Fruit fly (Drosophila melanogaster) whole organism, embryonic: ENCODE data around the gene CG9184.

ENCODE experiments used
- ATbp ChIP-seq: fragments of 200-800 bp; sonication (Bioruptor generic); optimal IDR thresholded peaks from 2 replicates; lab custom pipeline; 2017; ENCODE audit warnings: missing biosample characterization, mild to moderate bottlenecking, missing genetic modification characterization, missing genetic modification reagents
- Bteb2 ChIP-seq: fragments of 200-800 bp; sonication (Bioruptor generic); optimal IDR thresholded peaks from 2 replicates; lab custom pipeline; 2016; ENCODE audit warnings: missing biosample characterization, missing genetic modification characterization
- CG10543 ChIP-seq: fragments of 200-800 bp; sonication (Bioruptor generic); optimal IDR thresholded peaks from 3 replicates; lab custom pipeline; 2017; ENCODE audit warnings: missing biosample characterization, mild to moderate bottlenecking, missing genetic modification characterization, moderate library complexity
- CG11247 ChIP-seq: fragments of 200-800 bp; sonication (Bioruptor generic); IDR thresholded peaks from 2 replicates; pipeline ENCODE4 v1.3.6; 2022; ENCODE audit warnings: missing biosample characterization, missing genetic modification characterization
- CG11398 ChIP-seq: fragments of 200-800 bp; sonication (Bioruptor generic); optimal IDR thresholded peaks from 2 replicates; lab custom pipeline; 2016; ENCODE audit warnings: missing biosample characterization, missing genetic modification characterization
- CG12391 ChIP-seq: fragments of 200-800 bp; sonication (Bioruptor generic); optimal IDR thresholded peaks from 3 replicates; lab custom pipeline; 2018; ENCODE audit warnings: missing biosample characterization, mild to moderate bottlenecking, missing genetic modification characterization, moderate library complexity
- CG12744 ChIP-seq: fragments of 200-800 bp; sonication (Bioruptor generic); optimal IDR thresholded peaks from 2 replicates; lab custom pipeline; 2016; ENCODE audit warnings: missing biosample characterization, missing genetic modification characterization
- CG13894 ChIP-seq: fragments of 200-800 bp; sonication (Bioruptor generic); optimal IDR thresholded peaks from 3 replicates; lab custom pipeline; 2018; ENCODE audit warnings: missing biosample characterization, mild to moderate bottlenecking, missing genetic modification characterization, moderate library complexity
- CG14965 ChIP-seq: fragments of 200-800 bp; sonication (Bioruptor generic); optimal IDR thresholded peaks from 2 replicates; lab custom pipeline; 2016; ENCODE audit warnings: missing biosample characterization, missing genetic modification characterization, borderline replicate concordance
- CG1832 ChIP-seq: fragments of 200-800 bp; sonication (Bioruptor generic); optimal IDR thresholded peaks from 2 replicates; lab custom pipeline; 2017; ENCODE audit warnings: missing biosample characterization, mild to moderate bottlenecking, missing genetic modification characterization, inconsistent platforms
- CG18764 ChIP-seq: fragments of 200-800 bp; sonication (Bioruptor generic); optimal IDR thresholded peaks from 3 replicates; lab custom pipeline; 2016; ENCODE audit warnings: missing biosample characterization, missing genetic modification characterization
- CG30431 ChIP-seq: fragments of 200-800 bp; sonication (Bioruptor generic); optimal IDR thresholded peaks from 2 replicates; lab custom pipeline; 2017; ENCODE audit warnings: missing biosample characterization, missing genetic modification characterization
- CG31365 ChIP-seq: fragments of 200-800 bp; sonication (Bioruptor generic); optimal IDR thresholded peaks from 2 replicates; lab custom pipeline; 2018; ENCODE audit warnings: missing biosample characterization, mild to moderate bottlenecking, missing genetic modification characterization
- CG3281 ChIP-seq: fragments of 200-800 bp; sonication (Bioruptor generic); optimal IDR thresholded peaks from 3 replicates; lab custom pipeline; 2017; ENCODE audit warnings: missing biosample characterization, mild to moderate bottlenecking, missing genetic modification characterization
- CG7271 ChIP-seq: fragments of 200-800 bp; sonication (Bioruptor generic); optimal IDR thresholded peaks from 2 replicates; lab custom pipeline; 2018; ENCODE audit warnings: missing biosample characterization, mild to moderate bottlenecking, missing genetic modification characterization, moderate library complexity
- CG7745 ChIP-seq: fragments of 200-800 bp; sonication (Bioruptor generic); optimal IDR thresholded peaks from 2 replicates; lab custom pipeline; 2018; ENCODE audit warnings: missing biosample characterization, mild to moderate bottlenecking, missing genetic modification characterization, moderate library complexity
- CG8765 ChIP-seq: fragments of 200-800 bp; sonication (Bioruptor generic); IDR thresholded peaks from 2 replicates; pipeline ENCODE4 v1.3.6; 2022; ENCODE audit warnings: missing biosample characterization, missing genetic modification characterization
- Chrac-16 ChIP-seq: fragments of 200-800 bp; sonication (Bioruptor generic); optimal IDR thresholded peaks from 3 replicates; lab custom pipeline; 2016; ENCODE audit warnings: missing biosample characterization, missing genetic modification characterization
- Dip2 ChIP-seq: fragments of 200-800 bp; sonication (Bioruptor generic); IDR thresholded peaks from 2 replicates; pipeline ENCODE4 v1.3.6; 2022; ENCODE audit warnings: missing biosample characterization, missing genetic modification characterization
- Dip3 ChIP-seq: fragments of 200-800 bp; sonication (Bioruptor generic); optimal IDR thresholded peaks from 3 replicates; lab custom pipeline; 2016; ENCODE audit warnings: missing biosample characterization, missing genetic modification characterization
- Fer3 ChIP-seq: fragments of 200-800 bp; sonication (Bioruptor generic); optimal IDR thresholded peaks from 2 replicates; lab custom pipeline; 2018; ENCODE audit warnings: missing biosample characterization, mild to moderate bottlenecking, missing genetic modification characterization, moderate library complexity
- HLHmδ ChIP-seq: fragments of 200-800 bp; sonication (Bioruptor generic); optimal IDR thresholded peaks from 2 replicates; lab custom pipeline; 2018; ENCODE audit warnings: missing biosample characterization, mild to moderate bottlenecking, missing genetic modification characterization, moderate library complexity
- HmgD ChIP-seq: fragments of 200-800 bp; sonication (Bioruptor generic); optimal IDR thresholded peaks from 3 replicates; lab custom pipeline; 2016; ENCODE audit warnings: missing biosample characterization, missing genetic modification characterization
- NFAT ChIP-seq: fragments of 200-800 bp; sonication (Bioruptor generic); IDR thresholded peaks from 2 replicates; pipeline ENCODE4 v1.3.6; 2022; ENCODE audit warnings: missing biosample characterization, missing genetic modification characterization
- Nf-YA ChIP-seq: fragments of 200-800 bp; sonication (Bioruptor generic); IDR thresholded peaks from 2 replicates; pipeline ENCODE4 v1.3.6; 2022; ENCODE audit warnings: missing biosample characterization, missing genetic modification characterization
- Nf-YB ChIP-seq: fragments of 200-800 bp; sonication (Bioruptor generic); optimal IDR thresholded peaks from 3 replicates; lab custom pipeline; 2019; ENCODE audit warnings: missing biosample characterization, mild to moderate bottlenecking, missing genetic modification characterization, moderate library complexity
- Opbp ChIP-seq: fragments of 200-800 bp; sonication (Bioruptor generic); IDR thresholded peaks from 3 replicates; pipeline ENCODE4 v1.3.6; 2022; ENCODE audit warnings: missing biosample characterization, missing genetic modification characterization; ENCODE audit not compliant: partially characterized antibody
- Sox100B ChIP-seq: fragments of 200-800 bp; sonication (Bioruptor generic); optimal IDR thresholded peaks from 3 replicates; lab custom pipeline; 2018; ENCODE audit warnings: missing biosample characterization, mild to moderate bottlenecking, missing genetic modification characterization
- ara ChIP-seq: fragments of 200-800 bp; sonication (Bioruptor generic); IDR thresholded peaks from 2 replicates; pipeline ENCODE4 v1.3.6; 2022; ENCODE audit warnings: missing biosample characterization, missing genetic modification characterization
- ase ChIP-seq: fragments of 200-800 bp; sonication (Bioruptor generic); IDR thresholded peaks from 3 replicates; pipeline ENCODE4 v1.3.6; 2022; ENCODE audit warnings: missing biosample characterization, missing genetic modification characterization
- crp ChIP-seq, 2 experiments: fragments of 200-800 bp; sonication (Bioruptor generic); optimal IDR thresholded peaks; 2 replicates in 1 of 2; 3 replicates in 1 of 2; lab custom pipeline; 2017; ENCODE audit warnings: missing biosample characterization in 2 of 2, missing genetic modification characterization in 2 of 2, mild to moderate bottlenecking in 1 of 2, moderate library complexity in 1 of 2
- dmrt11E ChIP-seq: fragments of 200-800 bp; sonication (Bioruptor generic); optimal IDR thresholded peaks from 3 replicates; lab custom pipeline; 2018; ENCODE audit warnings: missing biosample characterization, mild to moderate bottlenecking, missing genetic modification characterization, moderate library complexity
- ewg ChIP-seq: fragments of 200-800 bp; sonication (Bioruptor generic); optimal IDR thresholded peaks from 3 replicates; lab custom pipeline; 2017; ENCODE audit warnings: mild to moderate bottlenecking, missing biosample characterization, missing genetic modification reagents, missing genetic modification characterization
- gcm ChIP-seq: fragments of 200-800 bp; sonication (Bioruptor generic); optimal IDR thresholded peaks from 2 replicates; lab custom pipeline; 2019; ENCODE audit warnings: missing biosample characterization, mild to moderate bottlenecking, missing genetic modification characterization, moderate library complexity
- gcm2 ChIP-seq: fragments of 200-800 bp; sonication (Bioruptor generic); optimal IDR thresholded peaks from 2 replicates; lab custom pipeline; 2016; ENCODE audit warnings: missing biosample characterization, missing genetic modification characterization
- hb ChIP-seq: fragments of 200-800 bp; sonication (Bioruptor generic); IDR thresholded peaks from 3 replicates; pipeline ENCODE4 v1.3.6; 2022; ENCODE audit warnings: missing biosample characterization, missing genetic modification characterization; ENCODE audit not compliant: partially characterized antibody
- kah ChIP-seq: fragments of 200-800 bp; sonication (Bioruptor generic); optimal IDR thresholded peaks from 2 replicates; lab custom pipeline; 2018; ENCODE audit warnings: missing biosample characterization, mild to moderate bottlenecking, missing genetic modification characterization
- knrl ChIP-seq: fragments of 200-800 bp; sonication (Bioruptor generic); IDR thresholded peaks from 3 replicates; pipeline ENCODE4 v1.3.6; 2022; ENCODE audit warnings: missing biosample characterization, missing genetic modification characterization; ENCODE audit not compliant: partially characterized antibody
- otp ChIP-seq: fragments of 200-800 bp; sonication (Bioruptor generic); IDR thresholded peaks from 3 replicates; pipeline ENCODE4, ENCODE4 v1.3.6; 2022; ENCODE audit warnings: missing biosample characterization, missing genetic modification characterization
- pros ChIP-seq: fragments of 200-800 bp; sonication (Bioruptor generic); optimal IDR thresholded peaks from 3 replicates; lab custom pipeline; 2019; ENCODE audit warnings: missing biosample characterization, mild to moderate bottlenecking, missing genetic modification characterization, moderate library complexity
- rib ChIP-seq: fragments of 200-800 bp; sonication (Bioruptor generic); IDR thresholded peaks from 2 replicates; pipeline ENCODE4 v1.3.6; 2022; ENCODE audit warnings: missing biosample characterization, missing genetic modification characterization
- sd ChIP-seq: fragments of 200-800 bp; sonication (Bioruptor generic); optimal IDR thresholded peaks from 3 replicates; lab custom pipeline; 2018; ENCODE audit warnings: missing biosample characterization, mild to moderate bottlenecking, missing genetic modification characterization, moderate library complexity
- sens-2 ChIP-seq: fragments of 200-800 bp; sonication (Bioruptor generic); IDR thresholded peaks from 2 replicates; pipeline ENCODE4 v1.3.6; 2022; ENCODE audit warnings: missing biosample characterization, missing genetic modification characterization
- slp2 ChIP-seq: fragments of 200-800 bp; sonication (Bioruptor generic); optimal IDR thresholded peaks from 2 replicates; lab custom pipeline; 2016; ENCODE audit warnings: missing biosample characterization, missing genetic modification characterization
- tll ChIP-seq, 2 experiments: fragments of 200-800 bp in 1 of 2; fragments of >200 bp in 1 of 2; sonication (Bioruptor generic) in 1 of 2; optimal IDR thresholded peaks; 2 replicates each; lab custom pipeline; 2017 to 2019; ENCODE audit warnings: missing biosample characterization in 2 of 2, missing genetic modification characterization in 2 of 2, mild to moderate bottlenecking in 1 of 2, moderate library complexity in 1 of 2
- usp ChIP-seq: fragments of >200 bp; optimal IDR thresholded peaks from 2 replicates; lab custom pipeline; 2017; ENCODE audit warnings: missing biosample characterization, missing genetic modification characterization
- wor ChIP-seq: fragments of 200-800 bp; sonication (Bioruptor generic); IDR thresholded peaks from 2 replicates; pipeline ENCODE4 v1.3.6; 2022; ENCODE audit warnings: missing biosample characterization, missing genetic modification characterization
- zen ChIP-seq: fragments of 200-800 bp; sonication (Bioruptor generic); optimal IDR thresholded peaks from 3 replicates; lab custom pipeline; 2018; ENCODE audit warnings: missing biosample characterization, mild to moderate bottlenecking, missing genetic modification characterization, moderate library complexity

Gene CG9184

DNA sequence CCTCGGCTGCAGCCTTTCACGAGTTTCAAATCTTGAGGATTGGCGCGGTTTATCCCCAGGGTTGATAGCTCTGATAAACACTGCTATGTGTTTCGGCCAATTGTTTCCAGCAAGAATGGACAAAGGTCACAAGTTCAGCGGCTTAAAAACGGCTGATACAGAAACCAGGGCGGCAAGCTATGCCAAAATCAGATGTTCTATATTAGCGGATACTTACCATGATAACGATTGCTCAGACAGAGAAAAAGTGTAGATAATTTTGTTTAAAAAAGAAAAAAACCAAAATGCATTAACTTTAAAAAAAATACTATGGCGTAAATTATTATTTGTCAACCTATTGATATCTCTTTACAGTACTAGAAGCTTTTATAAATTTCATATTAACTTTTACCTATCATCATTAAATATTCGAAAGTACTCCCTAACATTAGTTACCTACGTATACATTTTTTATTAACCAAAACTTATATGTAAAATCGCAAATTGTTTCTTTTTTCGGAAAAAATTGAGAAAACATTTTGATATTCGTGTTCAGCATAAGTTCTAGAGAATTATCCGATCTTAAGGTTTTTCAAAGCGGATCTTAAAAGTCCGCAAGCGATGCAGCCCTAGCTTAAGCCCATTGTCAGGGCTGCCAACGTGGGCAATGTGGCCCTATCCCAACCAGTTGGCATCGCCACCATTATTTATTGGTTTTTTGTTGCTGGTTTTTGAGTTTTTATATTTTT is 9.4 kb downstream of the CG9184 start, which contains the start of the genes sturkopf and Herc4 (continued):
- TF ChIP-seq CG30431 (GFP tag; lab: Kevin White, UChicago) (peak; percentile 3), Nf-YA (GFP tag; lab: Robert Waterston, UW) (no peak), hb (no peak), crp (GFP tag; optimal IDR thresholded peaks at IDR 0.05; lab: Kevin White, UChicago) (peak; percentile 34 to 82), wor (GFP tag; lab: Robert Waterston, UW) (no peak), tll (GFP tag; optimal IDR thresholded peaks at IDR 0.05; lab: Kevin White, UChicago) (peak in 1 of 2 experiments; percentile 21), CG12744 (GFP tag; lab: Kevin White, UChicago) (peak; percentile 23), slp2 (GFP tag; lab: Kevin White, UChicago) (peak; percentile 77), kah (no peak), knrl (no peak), CG18764 (GFP tag; lab: Kevin White, UChicago) (no peak), Opbp (GFP tag; lab: Robert Waterston, UW) (peak; percentile 37; the same call in 1 of the 3 replicates), sd (tag; lab: Kevin White, UChicago) (peak; percentile 22), NFAT (GFP tag; lab: Robert Waterston, UW) (peak; percentile 77), CG12391 (tag; lab: Kevin White, UChicago) (peak; percentile 79), Fer3 (peak; percentile 41), ase (peak; percentile 60; the same call in 2 of the 3 replicates), ara (GFP tag; lab: Robert Waterston, UW) (no peak), gcm (peak; percentile 60), HLHmδ (GFP tag; lab: Kevin White, UChicago) (no peak), ewg (GFP tag; lab: Kevin White, UChicago) (peak; percentile 38), usp (GFP tag; lab: Kevin White, UChicago) (no peak), dmrt11E (peak; percentile 62), Bteb2 (GFP tag; lab: Kevin White, UChicago) (peak; percentile 73), CG7271 (tag; lab: Kevin White, UChicago) (no peak), ATbp (peak; percentile 48), CG8765 (GFP tag; lab: Robert Waterston, UW) (no peak; the same call in 1 of the 2 replicates), Sox100B (GFP tag; lab: Kevin White, UChicago) (no peak), HmgD (GFP tag; lab: Kevin White, UChicago) (peak; percentile 37), CG13894 (tag; lab: Kevin White, UChicago) (peak; percentile 51), zen (tag; lab: Kevin White, UChicago) (no peak), sens-2 (GFP tag; lab: Robert Waterston, UW) (0 out of 2 replicates have a peak, but pooled peaks have one; percentile 5), CG3281 (GFP tag; lab: Kevin White, UChicago) (peak; percentile 68), CG10543 (GFP tag; lab: Kevin White, UChicago) (peak; percentile 93), CG11398 (no peak), CG1832 (GFP tag; lab: Kevin White, UChicago) (no peak), pros (GFP tag; lab: Kevin White, UChicago) (peak; percentile 2), CG31365 (no peak), rib (GFP tag; lab: Robert Waterston, UW) (peak; percentile 21; the same call in 1 of the 2 replicates), CG14965 (GFP tag; lab: Kevin White, UChicago) (no peak), otp (no peak), Chrac-16 (GFP tag; lab: Kevin White, UChicago) (peak; percentile 57), CG7745 (no peak), CG11247 (peak; percentile 25; the same call in 1 of the 2 replicates), Dip2 (GFP tag; lab: Robert Waterston, UW) (no peak), Nf-YB (GFP tag; lab: Kevin White, UChicago) (peak; percentile 49), gcm2 (peak; percentile 37), Dip3 (GFP tag; lab: Kevin White, UChicago) (peak; percentile 74)
